Worm (Caenorhabditis elegans): Measurements from ENCODE around the gene K09C6.9.

- TF ChIP-seq F10B5.3 (tag; optimal IDR thresholded peaks at IDR 0.05): no peak
- no peak for TF ChIP-seq daf-16 (GFP tag; optimal IDR thresholded peaks at IDR 0.05)
- TF ChIP-seq daf-16 (tag; optimal IDR thresholded peaks at IDR 0.05): no peak
- no peak for TF ChIP-seq fos-1 (tag; optimal IDR thresholded peaks at IDR 0.05)
- TF ChIP-seq mxl-3 (GFP tag; optimal IDR thresholded peaks at IDR 0.05): no peak
Measured at ce11 chrV:856549-856948, 1.7 kb upstream of the K09C6.9 start, which contains the start of gene K09C6.2.

Data from whole organism, L4 larva.